Fruit fly (Drosophila melanogaster) whole organism, wandering third instar larva: ENCODE data around the gene CG33223.

Source experiments
- Abd-B ChIP-seq: fragments of >200 bp; optimal IDR thresholded peaks from 2 replicates; lab custom pipeline; 2017; ENCODE audit warnings: missing biosample characterization, missing genetic modification characterization
- CG32264 ChIP-seq: fragments of 200-800 bp; sonication (Bioruptor generic); optimal IDR thresholded peaks from 2 replicates; lab custom pipeline; 2016; ENCODE audit warnings: missing biosample characterization, missing genetic modification characterization
- CG9705 ChIP-seq: fragments of 200-800 bp; sonication (Bioruptor generic); optimal IDR thresholded peaks from 2 replicates; lab custom pipeline; 2018; ENCODE audit warnings: missing biosample characterization, mild to moderate bottlenecking, missing genetic modification characterization
- CrebA ChIP-seq: fragments of 200-800 bp; sonication (Bioruptor generic); optimal IDR thresholded peaks from 2 replicates; lab custom pipeline; 2016; ENCODE audit warnings: missing biosample characterization, mild to moderate bottlenecking, missing genetic modification characterization, borderline replicate concordance
- Dfd ChIP-seq: fragments of >200 bp; optimal IDR thresholded peaks from 2 replicates; lab custom pipeline; 2017; ENCODE audit warnings: missing biosample characterization, missing genetic modification characterization
- Dif ChIP-seq: fragments of 200-275, 200-300 bp; sonication (Bioruptor generic); optimal IDR thresholded peaks from 2 replicates; lab custom pipeline; 2018; ENCODE audit warnings: missing biosample characterization, missing genetic modification characterization; ENCODE audit not compliant: partially characterized antibody
- GATAd ChIP-seq: sonication (Bioruptor generic); optimal IDR thresholded peaks from 2 replicates; lab custom pipeline; 2016; ENCODE audit warnings: missing biosample characterization, missing genetic modification characterization
- HLH106 ChIP-seq: fragments of 200-800 bp; optimal IDR thresholded peaks from 3 replicates; lab custom pipeline; 2019; ENCODE audit warnings: missing biosample characterization, mild to moderate bottlenecking, missing genetic modification characterization, moderate library complexity
- Hnf4 ChIP-seq: fragments of 200-800 bp; sonication (Bioruptor generic); optimal IDR thresholded peaks from 2 replicates; lab custom pipeline; 2016; ENCODE audit warnings: missing biosample characterization, mild to moderate bottlenecking, missing genetic modification characterization
- Hr78 ChIP-seq: fragments of >200 bp; optimal IDR thresholded peaks from 2 replicates; lab custom pipeline; 2017; ENCODE audit warnings: missing biosample characterization, missing genetic modification characterization
- Hr83 ChIP-seq: fragments of 200-300 bp; sonication (Bioruptor generic); optimal IDR thresholded peaks from 2 replicates; lab custom pipeline; 2016; ENCODE audit warnings: missing biosample characterization, mild to moderate bottlenecking, missing genetic modification characterization, moderate library complexity; ENCODE audit not compliant: poor library complexity, severe bottlenecking
- Jra ChIP-seq: sonication (Bioruptor generic); optimal IDR thresholded peaks from 2 replicates; lab custom pipeline; 2016; ENCODE audit warnings: missing biosample characterization, missing genetic modification characterization
- Mio ChIP-seq: sonication (Bioruptor generic); optimal IDR thresholded peaks from 2 replicates; lab custom pipeline; 2016; ENCODE audit warnings: missing biosample characterization, missing genetic modification characterization
- Myc ChIP-seq: fragments of >200 bp; optimal IDR thresholded peaks from 2 replicates; lab custom pipeline; 2017
- N ChIP-seq: fragments of >200 bp; optimal IDR thresholded peaks from 2 replicates; lab custom pipeline; 2018; ENCODE audit warnings: missing biosample characterization, missing external identifiers, missing genetic modification characterization
- OdsH ChIP-seq: fragments of 200-800 bp; sonication (Bioruptor generic); optimal IDR thresholded peaks from 2 replicates; lab custom pipeline; 2016; ENCODE audit warnings: missing biosample characterization, mild to moderate bottlenecking, missing genetic modification characterization
- Rel ChIP-seq, 2 experiments: fragments of 200-800 bp; sonication (Bioruptor generic) in 1 of 2; optimal IDR thresholded peaks; 2 replicates in 1 of 2; 3 replicates in 1 of 2; lab custom pipeline; 2016 to 2019; ENCODE audit warnings: mild to moderate bottlenecking in 2 of 2, missing biosample characterization in 2 of 2, missing genetic modification characterization in 2 of 2, moderate library complexity in 1 of 2
- Sp1 ChIP-seq: fragments of 200-800 bp; sonication (Bioruptor generic); optimal IDR thresholded peaks from 3 replicates; lab custom pipeline; 2019; ENCODE audit warnings: missing biosample characterization, mild to moderate bottlenecking, missing genetic modification characterization, moderate library complexity
- Vsx2 ChIP-seq: fragments of 200-300, 225-300 bp; sonication (Bioruptor generic); optimal IDR thresholded peaks from 2 replicates; lab custom pipeline; 2018; ENCODE audit warnings: missing biosample characterization, missing genetic modification characterization; ENCODE audit not compliant: partially characterized antibody
- br ChIP-seq: fragments of 200-800 bp; sonication (Bioruptor generic); optimal IDR thresholded peaks from 2 replicates; lab custom pipeline; 2016; ENCODE audit warnings: missing biosample characterization, missing genetic modification characterization
- brk ChIP-seq: fragments of 200-800 bp; sonication (Bioruptor generic); optimal IDR thresholded peaks from 2 replicates; lab custom pipeline; 2016; ENCODE audit warnings: missing biosample characterization, mild to moderate bottlenecking, missing genetic modification characterization
- dl ChIP-seq, 2 experiments: fragments of 175-275, 200-275 bp in 1 of 2; fragments of 200-275 bp in 1 of 2; sonication (Bioruptor generic); optimal IDR thresholded peaks; lab custom pipeline; 2018; ENCODE audit warnings: mild to moderate bottlenecking in 2 of 2, missing biosample characterization in 2 of 2, missing genetic modification characterization in 2 of 2, moderate library complexity in 2 of 2; ENCODE audit not compliant: partially characterized antibody in 2 of 2, insufficient read depth in 1 of 2
- dmrt93B ChIP-seq: fragments of 200-800 bp; sonication (Bioruptor generic); optimal IDR thresholded peaks from 2 replicates; lab custom pipeline; 2018; ENCODE audit warnings: missing biosample characterization, mild to moderate bottlenecking, missing genetic modification characterization
- dsf ChIP-seq: sonication (Bioruptor generic); optimal IDR thresholded peaks from 2 replicates; lab custom pipeline; 2016; ENCODE audit warnings: missing biosample characterization, missing genetic modification characterization, borderline replicate concordance
- ey ChIP-seq: fragments of 200-800 bp; sonication (Bioruptor generic); optimal IDR thresholded peaks from 2 replicates; lab custom pipeline; 2016; ENCODE audit warnings: missing biosample characterization, missing genetic modification characterization
- foxo ChIP-seq, 2 experiments: fragments of 200-800 bp; sonication (Bioruptor generic); optimal IDR thresholded peaks; 2 replicates in 1 of 2; 3 replicates in 1 of 2; lab custom pipeline; 2016 to 2017; ENCODE audit warnings: missing biosample characterization in 2 of 2, missing genetic modification characterization in 2 of 2
- fru ChIP-seq: fragments of 200-800 bp; sonication (Bioruptor generic); optimal IDR thresholded peaks from 3 replicates; lab custom pipeline; 2016; ENCODE audit warnings: missing biosample characterization, mild to moderate bottlenecking, missing genetic modification characterization
- h ChIP-seq: fragments of 200-800 bp; sonication (Bioruptor generic); optimal IDR thresholded peaks from 3 replicates; lab custom pipeline; 2016; ENCODE audit warnings: missing biosample characterization, mild to moderate bottlenecking, missing genetic modification characterization
- jim ChIP-seq: fragments of 175-275, 200-325 bp; sonication (Bioruptor generic); optimal IDR thresholded peaks from 2 replicates; lab custom pipeline; 2016; ENCODE audit warnings: missing biosample characterization, mild to moderate bottlenecking, missing genetic modification characterization
- lola ChIP-seq: fragments of >200 bp; optimal IDR thresholded peaks from 2 replicates; lab custom pipeline; 2017; ENCODE audit warnings: missing biosample characterization, missing genetic modification characterization
- pan ChIP-seq: fragments of >200 bp; optimal IDR thresholded peaks from 2 replicates; lab custom pipeline; 2017
- psq ChIP-seq: fragments of 200-800 bp; sonication (Bioruptor generic); optimal IDR thresholded peaks from 3 replicates; lab custom pipeline; 2017; ENCODE audit warnings: missing biosample characterization, mild to moderate bottlenecking, missing genetic modification characterization, moderate library complexity
- rgr ChIP-seq: fragments of 200-800 bp; sonication (Bioruptor generic); optimal IDR thresholded peaks from 3 replicates; lab custom pipeline; 2016; ENCODE audit warnings: missing biosample characterization, mild to moderate bottlenecking, missing genetic modification characterization
- sage ChIP-seq: fragments of 200-800 bp; sonication (Bioruptor generic); optimal IDR thresholded peaks from 2 replicates; lab custom pipeline; 2016; ENCODE audit warnings: missing biosample characterization, mild to moderate bottlenecking, missing genetic modification characterization
- sv ChIP-seq: fragments of 200-800 bp; sonication (Bioruptor generic); optimal IDR thresholded peaks from 3 replicates; lab custom pipeline; 2016; ENCODE audit warnings: missing biosample characterization, missing genetic modification characterization
- tai ChIP-seq: sonication (Bioruptor generic); optimal IDR thresholded peaks from 2 replicates; lab custom pipeline; 2016; ENCODE audit warnings: missing biosample characterization, missing genetic modification characterization
- usp ChIP-seq: fragments of >200 bp; optimal IDR thresholded peaks from 2 replicates; lab custom pipeline; 2017; ENCODE audit warnings: missing biosample characterization, missing genetic modification characterization
- woc ChIP-seq: sonication (Bioruptor generic); optimal IDR thresholded peaks from 2 replicates; lab custom pipeline; 2016; ENCODE audit warnings: missing biosample characterization, mild to moderate bottlenecking, missing genetic modification characterization

CG33223 gene

dm6 chrX:8466729-8467215, 16.9 kb downstream of the CG33223 start:
- TF ChIP-seq sage (GFP tag; lab: Kevin White, UChicago) (no peak), lola (GFP tag; lab: Kevin White, UChicago) (no peak)

dm6 chrX:8464378-8465036, 19.2 kb downstream of the CG33223 start, which contains the start of gene Sptr:
Gene Sptr (minus strand): TSS chrX:8464438.
- TF ChIP-seq HLH106 (tag; lab: Kevin White, UChicago) (peak; percentile 96), psq (peak; percentile 92), Myc (lab: Kevin White, UChicago) (no peak), br (GFP tag; lab: Kevin White, UChicago) (peak; percentile 92), lola (GFP tag; lab: Kevin White, UChicago) (no peak), dmrt93B (GFP tag; lab: Kevin White, UChicago) (peak; percentile 87), Mio (peak; percentile 19), Sp1 (GFP tag; lab: Kevin White, UChicago) (peak; percentile 96), Rel (GFP tag; optimal IDR thresholded peaks at IDR 0.05; lab: Kevin White, UChicago) (peak; percentile 77), Rel (tag; optimal IDR thresholded peaks at IDR 0.05; lab: Kevin White, UChicago) (peak; percentile 82), woc (GFP tag; lab: Kevin White, UChicago) (peak; percentile 92), fru (peak; percentile 96), Hr78 (GFP tag; lab: Kevin White, UChicago) (no peak), Hnf4 (GFP tag; lab: Kevin White, UChicago) (peak; percentile 94), Dif (no peak), foxo (GFP tag; optimal IDR thresholded peaks at IDR 0.05; lab: Kevin White, UChicago) (peak; percentile 56 to 96), OdsH (GFP tag; lab: Kevin White, UChicago) (peak; percentile 97), tai (GFP tag; lab: Kevin White, UChicago) (peak; percentile 82), sage (GFP tag; lab: Kevin White, UChicago) (peak; percentile 87), jim (GFP tag; lab: Kevin White, UChicago) (no peak), usp (no peak), Hr83 (GFP tag; lab: Kevin White, UChicago) (no peak), CG9705 (GFP tag; lab: Kevin White, UChicago) (peak; percentile 91), Abd-B (no peak), pan (lab: Kevin White, UChicago) (no peak), rgr (GFP tag; lab: Kevin White, UChicago) (peak; percentile 97), dl (GFP tag; optimal IDR thresholded peaks at IDR 0.05; lab: Kevin White, UChicago; ENCODE audit: insufficient read depth in 1 of 2, partially characterized antibody in 2 of 2) (no peak), ey (GFP tag; lab: Kevin White, UChicago) (peak; percentile 93), CG32264 (GFP tag; lab: Kevin White, UChicago) (peak; percentile 80), dsf (GFP tag; lab: Kevin White, UChicago) (peak; percentile 58), sv (peak; percentile 72), Dfd (GFP tag; lab: Kevin White, UChicago) (no peak), Vsx2 (no peak), h (GFP tag; lab: Kevin White, UChicago) (peak; percentile 96), CrebA (GFP tag; lab: Kevin White, UChicago) (peak; percentile 73), Jra (GFP tag; lab: Kevin White, UChicago) (peak; percentile 84), brk (GFP tag; lab: Kevin White, UChicago) (peak; percentile 91), N (GFP tag; lab: Kevin White, UChicago) (no peak), GATAd (peak; percentile 51)
